Fruit fly (Drosophila melanogaster): ENCODE data around the gene CG31088.

- TF ChIP-seq CG14710 (tag; optimal IDR thresholded peaks at IDR 0.05) (no peak), slp2 (GFP tag; optimal IDR thresholded peaks at IDR 0.05) (no peak), Antp (GFP tag; optimal IDR thresholded peaks at IDR 0.05) (no peak), CG17385 (GFP tag; optimal IDR thresholded peaks at IDR 0.05) (no peak), psq (GFP tag; optimal IDR thresholded peaks at IDR 0.05) (no peak), CG4282 (GFP tag; optimal IDR thresholded peaks at IDR 0.05) (no peak), CG12744 (GFP tag; optimal IDR thresholded peaks at IDR 0.05) (no peak), CG11723 (GFP tag; optimal IDR thresholded peaks at IDR 0.05) (no peak), CG6683 (GFP tag; optimal IDR thresholded peaks at IDR 0.05) (no peak), H15 (GFP tag; IDR thresholded peaks at IDR 0.05) (no peak), Atf6 (GFP tag; IDR thresholded peaks at IDR 0.05) (no peak), schlank (tag; optimal IDR thresholded peaks at IDR 0.05) (no peak), Bgb (GFP tag; IDR thresholded peaks at IDR 0.05; ENCODE audit: partially characterized antibody) (no peak)
Measured at dm6 chr3R:15937708-15938107, 13.0 kb downstream of the CG31088 start.
